Worm (Caenorhabditis elegans) whole organism, L1 larva: Measurements from ENCODE around the gene amx-1.

Experiments
- C16A3.4 ChIP-seq: fragments of 150-350 bp; optimal IDR thresholded peaks from 2 replicates; lab custom pipeline; 2014; ENCODE audit warnings: missing biosample characterization, missing genetic modification characterization
- tlp-1 ChIP-seq: fragments of 150-350 bp; optimal IDR thresholded peaks from 2 replicates; lab custom pipeline; 2014; ENCODE audit warnings: missing biosample characterization, missing genetic modification characterization

ce11 chrIII:3797180-3798026 lies 24.8 kb upstream of the amx-1 start:
- TF ChIP-seq tlp-1 (tag; lab: Kevin White, UChicago): no peak
- peak; percentile 21 for TF ChIP-seq C16A3.4 (tag; lab: Kevin White, UChicago)
